Worm (Caenorhabditis elegans): ENCODE results near the gene tftc-3.

- TF ChIP-seq unc-39 (tag; optimal IDR thresholded peaks at IDR 0.05) (no peak), unc-62 (GFP tag; optimal IDR thresholded peaks at IDR 0.05) (no peak), fkh-10 (GFP tag; optimal IDR thresholded peaks at IDR 0.05) (no peak), nhr-76 (tag; optimal IDR thresholded peaks at IDR 0.05) (no peak), nhr-28 (tag; optimal IDR thresholded peaks at IDR 0.05) (no peak), ceh-82 (tag; optimal IDR thresholded peaks at IDR 0.05) (no peak), elt-2 (tag; optimal IDR thresholded peaks at IDR 0.05) (no peak), ama-1 (optimal IDR thresholded peaks at IDR 0.05) (no peak), pha-4 (tag; optimal IDR thresholded peaks at IDR 0.05) (no peak), zag-1 (tag; optimal IDR thresholded peaks at IDR 0.05) (no peak)
These were observed 2.5 kb upstream of the tftc-3 start, which contains the start of gene hpo-40 for ce11 chrV:10212627-10213026.
